Worm (Caenorhabditis elegans) whole organism, late embryonic: ENCODE measurements around the gene F52E1.9.

Experiments
- F13H6.1 ChIP-seq: sonication (generic microtip); optimal IDR thresholded peaks from 2 replicates; lab custom pipeline; 2016; ENCODE audit warnings: missing genetic modification characterization, missing compliant biosample characterization
- K09A11.1 ChIP-seq: sonication (generic microtip); optimal IDR thresholded peaks from 2 replicates; lab custom pipeline; 2017; ENCODE audit warnings: antibody characterized with exemption, mild to moderate bottlenecking, missing genetic modification characterization, missing compliant biosample characterization; ENCODE audit not compliant: insufficient read depth
- ceh-18 ChIP-seq: sonication (generic microtip); optimal IDR thresholded peaks from 2 replicates; lab custom pipeline; 2016; ENCODE audit warnings: missing genetic modification characterization, missing compliant biosample characterization
- ceh-9 ChIP-seq: sonication (generic microtip); optimal IDR thresholded peaks from 2 replicates; lab custom pipeline; 2016; ENCODE audit warnings: mild to moderate bottlenecking, missing genetic modification characterization, inconsistent platforms, missing compliant biosample characterization
- ets-4 ChIP-seq: sonication (generic microtip); optimal IDR thresholded peaks from 2 replicates; lab custom pipeline; 2016; ENCODE audit warnings: missing genetic modification characterization, missing compliant biosample characterization
- fkh-10 ChIP-seq: fragments of 150-350 bp; optimal IDR thresholded peaks from 2 replicates; lab custom pipeline; 2014; ENCODE audit warnings: missing biosample characterization, missing genetic modification reagents, missing genetic modification characterization
- lin-11 ChIP-seq: fragments of 200-800 bp; sonication (Bioruptor generic); optimal IDR thresholded peaks from 2 replicates; lab custom pipeline; 2018; ENCODE audit warnings: mild to moderate bottlenecking, missing genetic modification characterization, missing compliant biosample characterization
- nhr-232 ChIP-seq: sonication (generic microtip); optimal IDR thresholded peaks from 2 replicates; lab custom pipeline; 2016; ENCODE audit warnings: missing genetic modification characterization, missing compliant biosample characterization
- pat-9 ChIP-seq: fragments of 200-800 bp; sonication (Bioruptor generic); optimal IDR thresholded peaks from 2 replicates; lab custom pipeline; 2018; ENCODE audit warnings: mild to moderate bottlenecking, missing genetic modification characterization, moderate library complexity, missing compliant biosample characterization
- pha-4 ChIP-seq: fragments of 150-350 bp; optimal IDR thresholded peaks from 2 replicates; lab custom pipeline; 2018; ENCODE audit warnings: missing biosample characterization, missing genetic modification reagents, missing genetic modification characterization
- pqm-1 ChIP-seq: sonication (generic microtip); optimal IDR thresholded peaks from 2 replicates; lab custom pipeline; 2016; ENCODE audit warnings: missing genetic modification characterization, missing compliant biosample characterization
- sox-2 ChIP-seq: fragments of 200-800 bp; sonication (Bioruptor generic); IDR thresholded peaks from 2 replicates; pipeline ENCODE4 v1.3.6; 2022; ENCODE audit warnings: missing genetic modification reagents, missing genetic modification characterization, missing compliant biosample characterization
- unc-86 ChIP-seq: sonication (generic microtip); optimal IDR thresholded peaks from 2 replicates; lab custom pipeline; 2016; ENCODE audit warnings: missing genetic modification characterization, missing compliant biosample characterization

ce11 chrV:8404339-8404738 lies 1.9 kb upstream of the F52E1.9 start:
- TF ChIP-seq F13H6.1 (no peak), pha-4 (tag; lab: Kevin White, UChicago) (no peak), pqm-1 (no peak), fkh-10 (no peak), sox-2 (GFP tag; lab: Robert Waterston, UW) (no peak), pat-9 (tag; lab: Kevin White, UChicago) (no peak), nhr-232 (tag; lab: Kevin White, UChicago) (no peak), ceh-9 (tag; lab: Kevin White, UChicago) (no peak), ceh-18 (tag; lab: Kevin White, UChicago) (no peak), ets-4 (tag; lab: Kevin White, UChicago) (no peak), unc-86 (tag; lab: Kevin White, UChicago) (no peak), K09A11.1 (tag; lab: Kevin White, UChicago) (no peak), lin-11 (tag; lab: Kevin White, UChicago) (no peak)
